Worm (Caenorhabditis elegans) whole organism, L2 larva: Measurements from ENCODE around the gene lir-3.

Source experiments
- aly-2 ChIP-seq: fragments of 150-350 bp; optimal IDR thresholded peaks from 2 replicates; lab custom pipeline; 2014; ENCODE audit warnings: missing biosample characterization, missing genetic modification characterization
- ama-1 ChIP-seq: fragments of 150-350 bp; optimal IDR thresholded peaks from 2 replicates; lab custom pipeline; 2018; ENCODE audit warnings: inconsistent platforms
- blmp-1 ChIP-seq: sonication (generic microtip); optimal IDR thresholded peaks from 2 replicates; lab custom pipeline; 2017; ENCODE audit warnings: missing genetic modification characterization, mild to moderate bottlenecking, missing compliant biosample characterization, antibody characterized with exemption, moderate library complexity; ENCODE audit not compliant: insufficient read depth
- ceh-16 ChIP-seq: fragments of 150-350 bp; optimal IDR thresholded peaks from 2 replicates; lab custom pipeline; 2014; ENCODE audit warnings: missing biosample characterization, missing genetic modification characterization
- ceh-82 ChIP-seq: fragments of 150-350 bp; optimal IDR thresholded peaks from 2 replicates; lab custom pipeline; 2014; ENCODE audit warnings: missing biosample characterization, missing genetic modification characterization
- dmd-4 ChIP-seq: sonication (generic microtip); optimal IDR thresholded peaks from 2 replicates; lab custom pipeline; 2017; ENCODE audit warnings: missing biosample characterization, missing genetic modification characterization
- fos-1 ChIP-seq: fragments of 150-350 bp; optimal IDR thresholded peaks from 2 replicates; lab custom pipeline; 2014; ENCODE audit warnings: missing biosample characterization, missing genetic modification characterization
- lin-39 ChIP-seq: fragments of 150-350 bp; optimal IDR thresholded peaks from 2 replicates; lab custom pipeline; 2014; ENCODE audit warnings: missing biosample characterization, missing genetic modification reagents, missing genetic modification characterization
- mbf-1 ChIP-seq: sonication (generic microtip); optimal IDR thresholded peaks from 2 replicates; lab custom pipeline; 2017; ENCODE audit warnings: missing biosample characterization, missing genetic modification characterization
- mdl-1 ChIP-seq, 2 experiments: fragments of 150-350 bp in 1 of 2; sonication (generic microtip) in 1 of 2; optimal IDR thresholded peaks; 2 replicates each; lab custom pipeline; 2017; ENCODE audit warnings: missing biosample characterization in 2 of 2, missing genetic modification characterization in 2 of 2
- nhr-10 ChIP-seq: sonication (generic microtip); optimal IDR thresholded peaks from 2 replicates; lab custom pipeline; 2017; ENCODE audit warnings: missing biosample characterization, missing genetic modification characterization
- nhr-11 ChIP-seq: fragments of 150-350 bp; optimal IDR thresholded peaks from 2 replicates; lab custom pipeline; 2014; ENCODE audit warnings: missing biosample characterization, missing genetic modification characterization
- sma-9 ChIP-seq, 2 experiments: fragments of 150-350 bp in 1 of 2; sonication (generic microtip) in 1 of 2; optimal IDR thresholded peaks; 2 replicates each; lab custom pipeline; 2014 to 2016; ENCODE audit warnings: missing genetic modification characterization in 2 of 2, mild to moderate bottlenecking in 1 of 2, missing biosample characterization in 1 of 2, missing compliant biosample characterization in 1 of 2, missing genetic modification reagents in 1 of 2, moderate library complexity in 1 of 2
- unc-39 ChIP-seq: fragments of 150-350 bp; optimal IDR thresholded peaks from 2 replicates; lab custom pipeline; 2014; ENCODE audit warnings: missing biosample characterization, missing genetic modification characterization

DNA sequence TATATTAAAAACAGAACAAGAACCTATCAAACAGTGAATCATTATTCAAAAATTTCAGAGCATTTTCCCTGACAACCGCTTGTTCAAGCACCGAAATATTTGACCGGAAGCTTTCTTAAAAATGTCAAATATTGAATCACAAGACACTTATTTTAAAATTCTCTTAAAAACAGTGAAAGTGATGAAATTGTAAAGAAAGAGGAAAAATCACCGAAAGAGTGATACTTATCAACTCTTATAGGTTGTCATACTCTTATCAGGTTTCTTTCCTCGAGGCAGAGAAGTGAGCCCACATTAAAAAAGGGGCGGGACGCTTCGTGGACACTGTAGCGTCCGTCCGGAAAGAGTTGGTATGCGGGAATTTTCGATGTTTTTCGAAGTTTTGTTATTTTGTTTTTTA, 30.8 kb downstream of the lir-3 start:
- no peak for TF ChIP-seq mbf-1 (tag; lab: Kevin White, UChicago)
- no peak for TF ChIP-seq ceh-82 (tag; lab: Kevin White, UChicago)
- no peak for TF ChIP-seq aly-2 (tag; lab: Kevin White, UChicago)
- TF ChIP-seq ama-1: no peak
- TF ChIP-seq blmp-1 (tag; lab: Kevin White, UChicago): peak; percentile 13
- TF ChIP-seq lin-39 (tag; lab: Kevin White, UChicago): no peak
- TF ChIP-seq unc-39 (tag; lab: Kevin White, UChicago): no peak
- peak; percentile 68 for TF ChIP-seq fos-1
- no peak for TF ChIP-seq mdl-1 (tag; optimal IDR thresholded peaks at IDR 0.05; lab: Kevin White, UChicago)
- no peak for TF ChIP-seq ceh-16 (tag; lab: Kevin White, UChicago)
- no peak for TF ChIP-seq sma-9 (GFP tag; optimal IDR thresholded peaks at IDR 0.05; lab: Kevin White, UChicago)
- no peak for TF ChIP-seq sma-9 (tag; optimal IDR thresholded peaks at IDR 0.05; lab: Kevin White, UChicago)
- TF ChIP-seq dmd-4 (tag; lab: Kevin White, UChicago): no peak
- no peak for TF ChIP-seq nhr-11 (tag; lab: Kevin White, UChicago)
- no peak for TF ChIP-seq nhr-10 (tag; lab: Kevin White, UChicago)
